Fruit fly (Drosophila melanogaster) whole organism, prepupa: ENCODE measurements around the gene AsnS.

Experiments
- CG10631 ChIP-seq: fragments of 200-800 bp; sonication (Bioruptor generic); optimal IDR thresholded peaks from 2 replicates; lab custom pipeline; 2016; ENCODE audit warnings: missing biosample characterization, missing genetic modification characterization
- CG11294 ChIP-seq: fragments of 200-800 bp; sonication (Bioruptor generic); IDR thresholded peaks from 2 replicates; pipeline ENCODE4 v1.3.6; 2022; ENCODE audit warnings: missing biosample characterization, missing genetic modification characterization
- CG15336 ChIP-seq: fragments of 200-800 bp; sonication (Bioruptor generic); IDR thresholded peaks from 2 replicates; pipeline ENCODE4 v1.3.6; 2022; ENCODE audit warnings: missing biosample characterization, missing genetic modification characterization
- CG1621 ChIP-seq: fragments of 200-800 bp; sonication (Bioruptor generic); optimal IDR thresholded peaks from 3 replicates; lab custom pipeline; 2018; ENCODE audit warnings: missing biosample characterization, mild to moderate bottlenecking, missing genetic modification characterization
- CG31627 ChIP-seq: fragments of 200-800 bp; sonication (Bioruptor generic); optimal IDR thresholded peaks from 3 replicates; lab custom pipeline; 2016; ENCODE audit warnings: missing biosample characterization, missing genetic modification characterization
- CG32006 ChIP-seq: fragments of 200-800 bp; sonication (Bioruptor generic); optimal IDR thresholded peaks from 3 replicates; lab custom pipeline; 2017; ENCODE audit warnings: missing biosample characterization, mild to moderate bottlenecking, missing genetic modification characterization
- CG34406 ChIP-seq: fragments of 200-800 bp; sonication (Bioruptor generic); optimal IDR thresholded peaks from 3 replicates; lab custom pipeline; 2016; ENCODE audit warnings: missing biosample characterization, missing genetic modification characterization
- CG3919 ChIP-seq: fragments of 200-800 bp; sonication (Bioruptor generic); optimal IDR thresholded peaks from 3 replicates; lab custom pipeline; 2016; ENCODE audit warnings: missing biosample characterization, missing genetic modification characterization
- CG6163 ChIP-seq: fragments of 200-800 bp; sonication (Bioruptor generic); IDR thresholded peaks from 3 replicates; pipeline ENCODE4 v1.3.6; 2022; ENCODE audit warnings: missing biosample characterization, missing genetic modification characterization
- CG6276 ChIP-seq: fragments of 200-800 bp; sonication (Bioruptor generic); optimal IDR thresholded peaks from 2 replicates; lab custom pipeline; 2017; ENCODE audit warnings: missing biosample characterization, mild to moderate bottlenecking, missing genetic modification characterization
- CG6808 ChIP-seq: fragments of 200-800 bp; sonication (Bioruptor generic); optimal IDR thresholded peaks from 3 replicates; lab custom pipeline; 2017; ENCODE audit warnings: missing biosample characterization, missing genetic modification characterization, mild to moderate bottlenecking, moderate library complexity, missing genetic modification reagents
- CG7368 ChIP-seq: fragments of 200-800 bp; sonication (Bioruptor generic); optimal IDR thresholded peaks from 3 replicates; lab custom pipeline; 2016; ENCODE audit warnings: missing biosample characterization, missing genetic modification characterization
- CG8632 ChIP-seq: fragments of 200-800 bp; sonication (Bioruptor generic); optimal IDR thresholded peaks from 3 replicates; lab custom pipeline; 2016; ENCODE audit warnings: missing biosample characterization, missing genetic modification characterization
- Eip75B ChIP-seq: fragments of 200-800 bp; sonication (Bioruptor generic); optimal IDR thresholded peaks from 3 replicates; lab custom pipeline; 2016; ENCODE audit warnings: missing biosample characterization, missing genetic modification characterization
- Eip78C ChIP-seq: fragments of 200-800 bp; sonication (Bioruptor generic); peaks from one replicate; lab custom pipeline; 2016; ENCODE audit warnings: missing biosample characterization, missing genetic modification characterization
- Ets21C ChIP-seq: fragments of 200-800 bp; sonication (Bioruptor generic); optimal IDR thresholded peaks from 3 replicates; lab custom pipeline; 2016; ENCODE audit warnings: missing biosample characterization, missing genetic modification characterization
- Hr39 ChIP-seq: fragments of 200-800 bp; sonication (Bioruptor generic); optimal IDR thresholded peaks from 2 replicates; lab custom pipeline; 2016; ENCODE audit warnings: missing biosample characterization, missing genetic modification characterization
- Hr4 ChIP-seq: fragments of 200-800 bp; sonication (Bioruptor generic); optimal IDR thresholded peaks from 3 replicates; lab custom pipeline; 2016; ENCODE audit warnings: missing biosample characterization, missing genetic modification characterization
- Smox ChIP-seq: fragments of 200-800 bp; sonication (Bioruptor generic); optimal IDR thresholded peaks from 3 replicates; lab custom pipeline; 2016; ENCODE audit warnings: missing biosample characterization, missing genetic modification characterization
- Sox102F ChIP-seq: fragments of 200-800 bp; sonication (Bioruptor generic); optimal IDR thresholded peaks from 2 replicates; lab custom pipeline; 2016; ENCODE audit warnings: missing biosample characterization, mild to moderate bottlenecking, missing genetic modification characterization
- Sox14 ChIP-seq: fragments of 200-800 bp; sonication (Bioruptor generic); optimal IDR thresholded peaks from 3 replicates; lab custom pipeline; 2016; ENCODE audit warnings: missing biosample characterization, missing genetic modification characterization
- dsx ChIP-seq: fragments of 200-800 bp; optimal IDR thresholded peaks from 3 replicates; lab custom pipeline; 2019; ENCODE audit warnings: missing biosample characterization, mild to moderate bottlenecking, missing genetic modification characterization, moderate library complexity; ENCODE audit not compliant: poor library complexity, severe bottlenecking
- esn ChIP-seq: fragments of 200-800 bp; sonication (Bioruptor generic); optimal IDR thresholded peaks from 2 replicates; lab custom pipeline; 2016; ENCODE audit warnings: missing biosample characterization, mild to moderate bottlenecking, missing genetic modification characterization, moderate library complexity
- fd59A ChIP-seq: fragments of 200-800 bp; sonication (Bioruptor generic); optimal IDR thresholded peaks from 2 replicates; lab custom pipeline; 2017; ENCODE audit warnings: missing biosample characterization, mild to moderate bottlenecking, missing genetic modification characterization, missing genetic modification reagents
- net ChIP-seq: fragments of 200-800 bp; sonication (Bioruptor generic); optimal IDR thresholded peaks from 3 replicates; lab custom pipeline; 2016; ENCODE audit warnings: missing biosample characterization, missing genetic modification characterization
- pdm3 ChIP-seq: fragments of 200-800 bp; sonication (Bioruptor generic); optimal IDR thresholded peaks from 3 replicates; lab custom pipeline; 2016; ENCODE audit warnings: missing biosample characterization, missing genetic modification characterization
- salr ChIP-seq, 2 experiments: fragments of 200-800 bp; sonication (Bioruptor generic); optimal IDR thresholded peaks; 3 replicates each; lab custom pipeline; 2016 to 2018; ENCODE audit warnings: missing biosample characterization in 2 of 2, missing genetic modification characterization in 2 of 2, mild to moderate bottlenecking in 1 of 2
- spab ChIP-seq: fragments of 200-800 bp; sonication (Bioruptor generic); optimal IDR thresholded peaks from 2 replicates; lab custom pipeline; 2017; ENCODE audit warnings: missing biosample characterization, mild to moderate bottlenecking, missing genetic modification characterization, missing genetic modification reagents
- ss ChIP-seq, 2 experiments: fragments of 200-800 bp; sonication (Bioruptor generic); optimal IDR thresholded peaks; 2 replicates in 1 of 2; 3 replicates in 1 of 2; lab custom pipeline; 2017 to 2018; ENCODE audit warnings: mild to moderate bottlenecking in 2 of 2, missing biosample characterization in 2 of 2, missing genetic modification characterization in 2 of 2, moderate library complexity in 1 of 2
- svp ChIP-seq: fragments of 200-800 bp; sonication (Bioruptor generic); peaks from one replicate; lab custom pipeline; 2016; ENCODE audit warnings: missing biosample characterization, missing genetic modification characterization

AsnS gene

DNA sequence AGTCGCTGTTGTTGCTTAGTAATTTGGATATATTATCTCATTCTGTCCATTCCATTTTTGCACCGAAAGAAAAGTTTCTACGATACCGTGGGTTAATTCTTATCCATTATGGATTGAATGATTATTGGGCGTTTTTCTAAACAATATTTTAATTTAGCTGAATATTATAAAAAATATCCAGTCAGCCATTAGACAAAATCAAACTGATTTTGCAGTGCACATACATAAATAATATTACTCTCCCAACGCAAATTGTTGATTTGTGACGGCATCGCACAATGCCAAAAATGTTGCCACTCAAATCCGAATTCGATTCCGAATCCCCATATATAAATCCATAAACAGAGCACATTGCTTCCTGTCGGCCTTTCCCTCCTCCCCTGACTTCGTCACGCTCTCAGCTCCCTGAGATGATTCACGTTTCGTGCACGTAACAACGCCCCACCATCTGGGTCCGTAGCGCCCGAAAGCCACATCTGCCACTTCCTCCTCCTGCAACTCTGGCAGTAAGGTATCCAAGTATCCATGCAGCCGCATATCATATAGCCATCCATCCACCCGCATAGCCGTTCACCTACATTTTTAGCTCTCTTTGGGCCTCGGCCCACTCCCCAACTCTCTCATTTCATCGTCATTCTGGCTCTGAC, 4.1 kb downstream of the AsnS start (continued):
- TF ChIP-seq dsx (GFP tag; lab: Kevin White, UChicago) (no peak), CG15336 (GFP tag; lab: Robert Waterston, UW) (peak; percentile 76), Sox14 (peak; percentile 51), CG3919 (GFP tag; lab: Kevin White, UChicago) (peak; percentile 64), pdm3 (GFP tag; lab: Kevin White, UChicago) (peak; percentile 70), CG32006 (peak; percentile 76), Smox (GFP tag; lab: Kevin White, UChicago) (peak; percentile 63), Eip78C (GFP tag; lab: Kevin White, UChicago) (peak; percentile 86)
- TF ChIP-seq, all 60 proteins: peak for 39

DNA sequence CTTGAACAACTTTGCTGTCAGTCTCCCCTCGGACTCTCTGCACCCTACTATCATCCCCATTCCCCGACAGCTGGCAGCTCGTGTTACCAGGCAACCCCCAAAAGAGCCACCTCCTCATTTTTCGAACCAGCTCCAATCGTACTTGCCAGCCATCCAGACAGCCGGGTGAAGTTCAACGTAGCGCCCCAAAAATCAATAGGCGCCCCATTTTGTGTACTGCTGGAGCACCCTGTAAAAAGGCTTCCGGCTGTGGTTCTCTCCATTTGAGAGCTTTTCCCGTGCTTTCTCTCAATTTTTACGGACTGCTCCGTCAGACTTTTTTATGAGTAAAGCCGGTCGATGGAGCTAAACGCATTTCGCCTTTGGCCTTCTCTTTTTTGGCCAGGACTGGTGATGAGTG, 12.7 kb downstream of the AsnS start:
- TF ChIP-seq Eip78C (GFP tag; lab: Kevin White, UChicago) (peak; percentile 29), CG6276 (GFP tag; lab: Kevin White, UChicago) (no peak)

DNA sequence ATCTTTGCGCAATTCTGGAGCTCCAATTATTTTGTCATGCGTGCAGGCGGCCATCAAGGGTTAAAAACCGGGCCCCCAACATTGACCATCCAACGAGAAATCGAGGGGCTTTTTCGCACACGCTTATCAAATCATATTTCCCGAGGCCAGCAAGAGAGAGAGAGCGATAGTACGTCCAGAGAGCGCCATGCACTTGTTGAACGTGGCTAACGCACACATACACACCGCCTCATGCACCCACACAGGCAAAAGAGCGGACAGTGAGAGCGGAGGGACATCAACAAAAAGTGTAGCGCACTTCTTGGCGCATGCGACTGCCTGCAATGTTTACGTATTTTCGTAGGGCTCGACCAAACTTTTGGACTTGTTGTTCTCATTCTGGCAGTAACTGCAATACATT, 13.6 kb downstream of the AsnS start:
- no peak for TF ChIP-seq CG34406
- TF ChIP-seq Hr39 (GFP tag; lab: Kevin White, UChicago) = no peak
- no peak for TF ChIP-seq CG31627 (GFP tag; lab: Kevin White, UChicago)
- TF ChIP-seq CG15336 (GFP tag; lab: Robert Waterston, UW) = no peak
- TF ChIP-seq Sox102F = no peak
- no peak for TF ChIP-seq CG7368 (GFP tag; lab: Kevin White, UChicago)
- TF ChIP-seq pdm3 (GFP tag; lab: Kevin White, UChicago) = no peak
- no peak for TF ChIP-seq CG1621 (tag; lab: Kevin White, UChicago)
- TF ChIP-seq spab (GFP tag; lab: Kevin White, UChicago) = no peak
- TF ChIP-seq Eip75B (GFP tag; lab: Kevin White, UChicago) = no peak
- TF ChIP-seq CG6276 (GFP tag; lab: Kevin White, UChicago) = no peak
- no peak for TF ChIP-seq salr (GFP tag; optimal IDR thresholded peaks at IDR 0.05; lab: Kevin White, UChicago)
- no peak for TF ChIP-seq CG10631
- no peak for TF ChIP-seq Hr4 (GFP tag; lab: Kevin White, UChicago)
- no peak for TF ChIP-seq CG6163 (GFP tag; lab: Robert Waterston, UW)
- TF ChIP-seq dsx (GFP tag; lab: Kevin White, UChicago) = no peak
- no peak for TF ChIP-seq Ets21C

DNA sequence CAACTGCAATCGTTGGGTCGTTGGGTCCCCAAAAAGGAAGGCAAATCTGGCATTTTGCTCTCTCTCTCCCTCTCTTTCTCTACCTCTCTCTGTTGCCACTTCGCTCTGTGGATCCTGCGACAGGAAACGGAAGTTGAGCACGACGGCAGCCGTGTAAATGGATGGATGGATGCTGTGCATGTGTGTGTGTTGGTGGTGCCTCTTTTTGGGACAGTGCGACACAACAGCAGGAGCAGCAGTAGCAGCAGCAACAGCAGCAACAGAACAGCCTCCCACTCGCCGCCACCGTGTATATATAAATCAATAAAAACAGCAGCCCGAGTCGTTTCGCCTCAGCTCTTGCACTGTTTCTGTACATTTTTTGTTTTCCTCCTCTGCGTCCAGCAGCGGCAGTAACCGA, 19.1 kb downstream of the AsnS start:
- TF ChIP-seq net (GFP tag; lab: Kevin White, UChicago) (no peak), Sox102F (no peak), CG11294 (GFP tag; lab: Robert Waterston, UW) (no peak), dsx (GFP tag; lab: Kevin White, UChicago) (no peak), svp (GFP tag; lab: Kevin White, UChicago) (no peak), Eip78C (GFP tag; lab: Kevin White, UChicago) (peak; percentile 58), esn (no peak), CG8632 (GFP tag; lab: Kevin White, UChicago) (no peak)

DNA sequence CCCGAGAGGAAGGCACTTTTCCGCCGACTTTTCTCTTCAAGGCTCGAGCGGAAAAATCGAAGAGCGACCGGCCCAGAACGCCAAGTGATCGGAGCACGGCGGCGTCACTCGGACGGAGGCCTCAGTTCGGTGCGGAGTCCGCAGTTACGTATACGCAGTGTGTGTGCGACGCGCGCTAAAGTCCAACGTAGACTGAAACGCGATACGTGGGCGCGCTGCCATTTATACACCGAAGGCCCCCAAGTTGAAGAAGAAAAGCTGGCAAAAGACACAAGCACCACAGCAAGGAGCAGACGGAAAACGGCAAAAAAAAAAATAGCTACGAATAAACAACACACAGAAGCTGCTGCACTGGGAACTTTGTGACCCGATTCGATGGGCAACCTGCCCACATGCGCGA, 20.3 kb downstream of the AsnS start, which contains the start of gene CG42337:
Gene CG42337 (minus strand): TSS at position 194 of the 400 bp plus-strand sequence.
- TF ChIP-seq Smox (GFP tag; lab: Kevin White, UChicago) = no peak
- no peak for TF ChIP-seq spab (GFP tag; lab: Kevin White, UChicago)
- no peak for TF ChIP-seq CG8632 (GFP tag; lab: Kevin White, UChicago)
- no peak for TF ChIP-seq CG3919 (GFP tag; lab: Kevin White, UChicago)
- no peak for TF ChIP-seq fd59A (GFP tag; lab: Kevin White, UChicago)
- TF ChIP-seq CG6808 (GFP tag; lab: Kevin White, UChicago) = no peak
- TF ChIP-seq ss (GFP tag; optimal IDR thresholded peaks at IDR 0.05; lab: Kevin White, UChicago) = no peak
